Worm (Caenorhabditis elegans) whole organism, late embryonic: Measurements from ENCODE around the gene sos-1.

Experiments used
- C08G9.2 ChIP-seq: sonication (generic microtip); optimal IDR thresholded peaks from 2 replicates; lab custom pipeline; 2016; ENCODE audit warnings: mild to moderate bottlenecking, missing genetic modification characterization, moderate library complexity, missing compliant biosample characterization
- pqm-1 ChIP-seq: sonication (generic microtip); optimal IDR thresholded peaks from 2 replicates; lab custom pipeline; 2016; ENCODE audit warnings: missing genetic modification characterization, missing compliant biosample characterization

ce11 chrV:4527934-4528333, 21.2 kb downstream of the sos-1 start:
- TF ChIP-seq C08G9.2 (tag; lab: Kevin White, UChicago) (no peak), pqm-1 (tag; lab: Kevin White, UChicago) (no peak)
